Worm (Caenorhabditis elegans): ENCODE measurements around the gene M05D6.8.

The M05D6.8 gene

ce11 chrII:8442176-8442575 lies 28.9 kb downstream of the M05D6.8 start:
- no peak for TF ChIP-seq ztf-23 (GFP tag; IDR thresholded peaks at IDR 0.05)
- no peak; the same call in 1 of the 2 replicates for TF ChIP-seq ztf-29 (GFP tag; IDR thresholded peaks at IDR 0.05)
- no peak for TF ChIP-seq med-1 (GFP tag; optimal IDR thresholded peaks at IDR 0.05; ENCODE audit: insufficient read depth)
- no peak for TF ChIP-seq T22C8.4 (GFP tag; IDR thresholded peaks at IDR 0.05)
- TF ChIP-seq flt-1 (GFP tag; IDR thresholded peaks at IDR 0.05), result no peak
- no peak for TF ChIP-seq tab-1 (GFP tag; IDR thresholded peaks at IDR 0.05)
- TF ChIP-seq ref-1 (GFP tag; conservative IDR thresholded peaks at IDR 0.05), result no peak
- TF ChIP-seq cog-1 (tag; optimal IDR thresholded peaks at IDR 0.05), result no peak

ce11 chrII:8441519-8441918 lies 29.5 kb downstream of the M05D6.8 start:
- no peak for TF ChIP-seq T22C8.4 (GFP tag; IDR thresholded peaks at IDR 0.05)
- no peak for TF ChIP-seq ztf-29 (GFP tag; IDR thresholded peaks at IDR 0.05)
- no peak for TF ChIP-seq ztf-23 (GFP tag; IDR thresholded peaks at IDR 0.05)
- no peak for TF ChIP-seq tab-1 (GFP tag; IDR thresholded peaks at IDR 0.05)
- no peak for TF ChIP-seq flt-1 (GFP tag; IDR thresholded peaks at IDR 0.05)
- TF ChIP-seq klf-2 (GFP tag; conservative IDR thresholded peaks at IDR 0.05), result no peak
- no peak for TF ChIP-seq ref-1 (GFP tag; conservative IDR thresholded peaks at IDR 0.05)
- no peak for TF ChIP-seq med-1 (GFP tag; optimal IDR thresholded peaks at IDR 0.05; ENCODE audit: insufficient read depth)
- TF ChIP-seq cog-1 (tag; optimal IDR thresholded peaks at IDR 0.05), result no peak

- TF ChIP-seq cog-1 (tag; optimal IDR thresholded peaks at IDR 0.05) (no peak), tab-1 (GFP tag; IDR thresholded peaks at IDR 0.05) (no peak), flt-1 (GFP tag; IDR thresholded peaks at IDR 0.05) (no peak), ref-1 (GFP tag; conservative IDR thresholded peaks at IDR 0.05) (no peak), med-1 (GFP tag; optimal IDR thresholded peaks at IDR 0.05; ENCODE audit: insufficient read depth) (no peak), ztf-23 (GFP tag; IDR thresholded peaks at IDR 0.05) (no peak), ztf-29 (GFP tag; IDR thresholded peaks at IDR 0.05) (no peak), T22C8.4 (GFP tag; IDR thresholded peaks at IDR 0.05) (no peak), klf-2 (GFP tag; conservative IDR thresholded peaks at IDR 0.05) (no peak)
Measured at ce11 chrII:8440792-8441191, 30.2 kb downstream of the M05D6.8 start.

ce11 chrII:8440097-8440496 lies 30.9 kb downstream of the M05D6.8 start:
- TF ChIP-seq klf-2 (GFP tag; conservative IDR thresholded peaks at IDR 0.05) (no peak), flt-1 (GFP tag; IDR thresholded peaks at IDR 0.05) (no peak), T22C8.4 (GFP tag; IDR thresholded peaks at IDR 0.05) (no peak), ztf-29 (GFP tag; IDR thresholded peaks at IDR 0.05) (no peak), ref-1 (GFP tag; conservative IDR thresholded peaks at IDR 0.05) (no peak), cog-1 (tag; optimal IDR thresholded peaks at IDR 0.05) (no peak), ztf-23 (GFP tag; IDR thresholded peaks at IDR 0.05) (no peak), tab-1 (GFP tag; IDR thresholded peaks at IDR 0.05) (no peak), med-1 (GFP tag; optimal IDR thresholded peaks at IDR 0.05; ENCODE audit: insufficient read depth) (no peak)

ce11 chrII:8438791-8439287 lies 32.2 kb downstream of the M05D6.8 start, which contains the start of gene lips-10:
lips-10 (plus strand) TSS chrII:8439168.
- TF ChIP-seq flt-1 (GFP tag; IDR thresholded peaks at IDR 0.05) (no peak), med-1 (GFP tag; optimal IDR thresholded peaks at IDR 0.05; ENCODE audit: insufficient read depth) (no peak), T22C8.4 (GFP tag; IDR thresholded peaks at IDR 0.05) (no peak), tab-1 (GFP tag; IDR thresholded peaks at IDR 0.05) (no peak), ztf-23 (GFP tag; IDR thresholded peaks at IDR 0.05) (no peak), cog-1 (tag; optimal IDR thresholded peaks at IDR 0.05) (no peak)

ce11 chrII:8437035-8437434 lies 34.0 kb downstream of the M05D6.8 start, which contains the start of gene acp-3:
acp-3 (minus strand) TSS chrII:8437135.
- TF ChIP-seq flt-1 (GFP tag; IDR thresholded peaks at IDR 0.05) (no peak), cog-1 (tag; optimal IDR thresholded peaks at IDR 0.05) (no peak), ztf-23 (GFP tag; IDR thresholded peaks at IDR 0.05) (no peak), tab-1 (GFP tag; IDR thresholded peaks at IDR 0.05) (no peak), klf-2 (GFP tag; conservative IDR thresholded peaks at IDR 0.05) (no peak), med-1 (GFP tag; optimal IDR thresholded peaks at IDR 0.05; ENCODE audit: insufficient read depth) (no peak), T22C8.4 (GFP tag; IDR thresholded peaks at IDR 0.05) (no peak), ref-1 (GFP tag; conservative IDR thresholded peaks at IDR 0.05) (no peak), ztf-29 (GFP tag; IDR thresholded peaks at IDR 0.05) (no peak)

- TF ChIP-seq med-1 (GFP tag; optimal IDR thresholded peaks at IDR 0.05; ENCODE audit: insufficient read depth) (no peak), T22C8.4 (GFP tag; IDR thresholded peaks at IDR 0.05) (no peak), ztf-29 (GFP tag; IDR thresholded peaks at IDR 0.05) (no peak), klf-2 (GFP tag; conservative IDR thresholded peaks at IDR 0.05) (no peak), ztf-23 (GFP tag; IDR thresholded peaks at IDR 0.05) (no peak), tab-1 (GFP tag; IDR thresholded peaks at IDR 0.05) (no peak), cog-1 (tag; optimal IDR thresholded peaks at IDR 0.05) (no peak), flt-1 (GFP tag; IDR thresholded peaks at IDR 0.05) (no peak), ref-1 (GFP tag; conservative IDR thresholded peaks at IDR 0.05) (no peak)
Measured at ce11 chrII:8435005-8435404, 36.0 kb downstream of the M05D6.8 start, which contains the start of gene acp-4. acp-4 (minus strand) TSS chrII:8435105.

- TF ChIP-seq klf-2 (GFP tag; conservative IDR thresholded peaks at IDR 0.05) (no peak), ref-1 (GFP tag; conservative IDR thresholded peaks at IDR 0.05) (no peak), tab-1 (GFP tag; IDR thresholded peaks at IDR 0.05) (no peak), flt-1 (GFP tag; IDR thresholded peaks at IDR 0.05) (no peak), ztf-23 (GFP tag; IDR thresholded peaks at IDR 0.05) (no peak), T22C8.4 (GFP tag; IDR thresholded peaks at IDR 0.05) (no peak), ztf-29 (GFP tag; IDR thresholded peaks at IDR 0.05) (no peak), cog-1 (tag; optimal IDR thresholded peaks at IDR 0.05) (no peak), med-1 (GFP tag; optimal IDR thresholded peaks at IDR 0.05; ENCODE audit: insufficient read depth) (no peak)
Measured at ce11 chrII:8431954-8432353, 39.1 kb downstream of the M05D6.8 start, which contains the start of gene acp-2. acp-2 (minus strand) TSS chrII:8432054.

ce11 chrII:8428947-8429919 lies 41.8 kb downstream of the M05D6.8 start:
- TF ChIP-seq T22C8.4 (GFP tag; IDR thresholded peaks at IDR 0.05) (no peak), med-1 (GFP tag; optimal IDR thresholded peaks at IDR 0.05; ENCODE audit: insufficient read depth) (no peak), flt-1 (GFP tag; IDR thresholded peaks at IDR 0.05) (no peak), tab-1 (GFP tag; IDR thresholded peaks at IDR 0.05) (no peak), ztf-23 (GFP tag; IDR thresholded peaks at IDR 0.05) (no peak), ztf-29 (GFP tag; IDR thresholded peaks at IDR 0.05) (no peak), ref-1 (GFP tag; conservative IDR thresholded peaks at IDR 0.05) (no peak), cog-1 (tag; optimal IDR thresholded peaks at IDR 0.05) (no peak), klf-2 (GFP tag; conservative IDR thresholded peaks at IDR 0.05) (no peak)
